Worm (Caenorhabditis elegans) whole organism, L4 larva: Measurements from ENCODE around the gene F32E10.9.

Experiments
- D1046.2 ChIP-seq: fragments of 200-800 bp; sonication (Bioruptor generic); IDR thresholded peaks from 2 replicates; pipeline ENCODE4 v1.3.6; 2022; ENCODE audit warnings: missing genetic modification characterization, missing compliant biosample characterization
- F37D6.2 ChIP-seq: sonication (generic microtip); optimal IDR thresholded peaks from 2 replicates; lab custom pipeline; 2016; ENCODE audit warnings: mild to moderate bottlenecking, missing genetic modification characterization, missing compliant biosample characterization
- R02D3.7 ChIP-seq: fragments of 150-350 bp; sonication (generic microtip); optimal IDR thresholded peaks from 3 replicates; lab custom pipeline; 2014; ENCODE audit warnings: missing biosample characterization, missing genetic modification characterization
- T26A8.4 ChIP-seq: fragments of 200-800 bp; sonication (Bioruptor generic); IDR thresholded peaks from 2 replicates; pipeline ENCODE4 v1.3.6; 2022; ENCODE audit warnings: missing genetic modification characterization, missing compliant biosample characterization
- Y105C5A.15 ChIP-seq: fragments of 200-800 bp; sonication (Bioruptor generic); IDR thresholded peaks from 2 replicates; pipeline ENCODE4 v1.3.6; 2022; ENCODE audit warnings: missing genetic modification characterization, missing compliant biosample characterization
- Y5F2A.4 ChIP-seq: fragments of 200-800 bp; sonication (Bioruptor generic); optimal IDR thresholded peaks from 2 replicates; lab custom pipeline; 2018; ENCODE audit warnings: mild to moderate bottlenecking, missing genetic modification characterization, missing compliant biosample characterization
- ZK337.2 ChIP-seq: fragments of 200-800 bp; sonication (Bioruptor generic); IDR thresholded peaks from 2 replicates; pipeline ENCODE4 v1.3.6; 2022; ENCODE audit warnings: missing genetic modification reagents, missing genetic modification characterization, missing compliant biosample characterization
- aha-1 ChIP-seq: fragments of 150-350 bp; peaks from one replicate; lab custom pipeline; 2014; ENCODE audit warnings: missing biosample characterization, missing genetic modification characterization
- aly-2 ChIP-seq: sonication (generic microtip); optimal IDR thresholded peaks from 2 replicates; lab custom pipeline; 2018; ENCODE audit warnings: missing biosample characterization, missing genetic modification characterization
- attf-4 ChIP-seq: sonication (generic microtip); optimal IDR thresholded peaks from 3 replicates; lab custom pipeline; 2017; ENCODE audit warnings: missing biosample characterization, missing genetic modification characterization
- ceh-28 ChIP-seq: fragments of 150-350 bp; optimal IDR thresholded peaks from 2 replicates; lab custom pipeline; 2014; ENCODE audit warnings: missing biosample characterization, missing genetic modification reagents, missing genetic modification characterization
- ceh-82 ChIP-seq: sonication (generic microtip); optimal IDR thresholded peaks from 2 replicates; lab custom pipeline; 2017; ENCODE audit warnings: missing biosample characterization, missing genetic modification characterization
- ctbp-1 ChIP-seq: fragments of 200-800 bp; sonication (Bioruptor generic); IDR thresholded peaks from 2 replicates; pipeline ENCODE4 v1.3.6; 2022; ENCODE audit warnings: missing genetic modification reagents, missing genetic modification characterization, missing compliant biosample characterization
- daf-12 ChIP-seq: fragments of 150-350 bp; optimal IDR thresholded peaks from 2 replicates; lab custom pipeline; 2014; ENCODE audit warnings: missing biosample characterization, missing genetic modification reagents, missing genetic modification characterization
- dpl-1 ChIP-seq: fragments of 150-350 bp; optimal IDR thresholded peaks from 2 replicates; lab custom pipeline; 2014; ENCODE audit warnings: missing biosample characterization, missing genetic modification reagents, missing genetic modification characterization
- duxl-1 ChIP-seq: sonication (generic microtip); optimal IDR thresholded peaks from 2 replicates; lab custom pipeline; 2016; ENCODE audit warnings: mild to moderate bottlenecking, missing genetic modification characterization, moderate library complexity, missing compliant biosample characterization; ENCODE audit not compliant: poor library complexity
- fkh-10 ChIP-seq: fragments of 150-350 bp; optimal IDR thresholded peaks from 2 replicates; lab custom pipeline; 2014; ENCODE audit warnings: missing biosample characterization, missing genetic modification reagents, missing genetic modification characterization
- fos-1 ChIP-seq: fragments of 150-350 bp; optimal IDR thresholded peaks from 2 replicates; lab custom pipeline; 2014; ENCODE audit warnings: missing biosample characterization, missing genetic modification characterization
- hlh-30 ChIP-seq: sonication (generic microtip); optimal IDR thresholded peaks from 2 replicates; lab custom pipeline; 2017; ENCODE audit warnings: antibody characterized with exemption, mild to moderate bottlenecking, missing genetic modification characterization, missing compliant biosample characterization; ENCODE audit not compliant: insufficient read depth
- lin-1 ChIP-seq: fragments of 200-800 bp; sonication (Bioruptor generic); IDR thresholded peaks from 2 replicates; pipeline ENCODE4 v1.3.6; 2022; ENCODE audit warnings: missing genetic modification reagents, missing genetic modification characterization, missing compliant biosample characterization
- lin-13 ChIP-seq: fragments of 150-350 bp; optimal IDR thresholded peaks from 2 replicates; lab custom pipeline; 2014; ENCODE audit warnings: missing biosample characterization, missing genetic modification reagents, missing genetic modification characterization
- lin-15B ChIP-seq: fragments of 150-350 bp; sonication (generic microtip); optimal IDR thresholded peaks from 3 replicates; lab custom pipeline; 2014; ENCODE audit warnings: missing biosample characterization, missing genetic modification characterization
- lin-38 ChIP-seq: fragments of 200-800 bp; sonication (Bioruptor generic); IDR thresholded peaks from 2 replicates; pipeline ENCODE4 v1.3.6; 2022; ENCODE audit warnings: missing genetic modification reagents, missing genetic modification characterization, missing compliant biosample characterization
- lir-3 ChIP-seq: sonication (generic microtip); optimal IDR thresholded peaks from 2 replicates; lab custom pipeline; 2016; ENCODE audit warnings: mild to moderate bottlenecking, missing genetic modification characterization, missing compliant biosample characterization
- lsy-2 ChIP-seq, 2 experiments: fragments of 150-350 bp in 1 of 2; sonication (generic microtip) in 1 of 2; optimal IDR thresholded peaks; 2 replicates each; lab custom pipeline; 2014 to 2017; ENCODE audit warnings: missing biosample characterization in 2 of 2, missing genetic modification characterization in 2 of 2
- madf-5 ChIP-seq, 2 experiments: fragments of 200-800 bp; sonication (Bioruptor generic); IDR thresholded peaks; 2 replicates each; pipeline ENCODE4 v1.3.6; 2022; ENCODE audit warnings: missing compliant biosample characterization in 2 of 2, missing genetic modification characterization in 2 of 2
- mdl-1 ChIP-seq, 2 experiments: fragments of 150-350 bp in 1 of 2; sonication (generic microtip) in 1 of 2; optimal IDR thresholded peaks; 2 replicates each; lab custom pipeline; 2014 to 2017; ENCODE audit warnings: missing biosample characterization in 2 of 2, missing genetic modification characterization in 2 of 2
- mep-1 ChIP-seq: fragments of 150-350 bp; sonication (generic microtip); optimal IDR thresholded peaks from 3 replicates; lab custom pipeline; 2014; ENCODE audit warnings: missing biosample characterization, missing genetic modification characterization
- mes-2 ChIP-seq: sonication (generic microtip); optimal IDR thresholded peaks from 2 replicates; lab custom pipeline; 2016; ENCODE audit warnings: missing genotype, mild to moderate bottlenecking, missing genetic modification characterization, missing compliant biosample characterization; ENCODE audit not compliant: poor library complexity, severe bottlenecking
- mxl-3 ChIP-seq: fragments of 200-800 bp; sonication (Bioruptor generic); optimal IDR thresholded peaks from 2 replicates; lab custom pipeline; 2018; ENCODE audit warnings: mild to moderate bottlenecking, missing genetic modification characterization, missing compliant biosample characterization
- nhr-10 ChIP-seq: fragments of 150-350 bp; optimal IDR thresholded peaks from 2 replicates; lab custom pipeline; 2014; ENCODE audit warnings: missing biosample characterization, missing genetic modification characterization
- nhr-102 ChIP-seq: sonication (generic microtip); optimal IDR thresholded peaks from 2 replicates; lab custom pipeline; 2016; ENCODE audit warnings: mild to moderate bottlenecking, missing genetic modification characterization, moderate library complexity, missing compliant biosample characterization
- nhr-11 ChIP-seq: fragments of 150-350 bp; optimal IDR thresholded peaks from 2 replicates; lab custom pipeline; 2014; ENCODE audit warnings: missing biosample characterization, missing genetic modification characterization
- nhr-237 ChIP-seq: sonication (generic microtip); optimal IDR thresholded peaks from 2 replicates; lab custom pipeline; 2017; ENCODE audit warnings: missing biosample characterization, missing genetic modification characterization
- nhr-25 ChIP-seq: sonication (generic microtip); optimal IDR thresholded peaks from 2 replicates; lab custom pipeline; 2017; ENCODE audit warnings: missing genetic modification characterization, mild to moderate bottlenecking, missing compliant biosample characterization, antibody characterized with exemption, moderate library complexity, borderline replicate concordance; ENCODE audit not compliant: insufficient read depth
- nhr-42 ChIP-seq: fragments of 200-800 bp; sonication (Bioruptor generic); IDR thresholded peaks from 2 replicates; pipeline ENCODE4 v1.3.6; 2022; ENCODE audit warnings: missing genetic modification characterization, missing compliant biosample characterization
- nhr-6 ChIP-seq: fragments of 150-350 bp; optimal IDR thresholded peaks from 2 replicates; lab custom pipeline; 2014; ENCODE audit warnings: missing biosample characterization, missing genetic modification characterization
- nhr-76 ChIP-seq: fragments of 150-350 bp; optimal IDR thresholded peaks from 2 replicates; lab custom pipeline; 2014; ENCODE audit warnings: missing biosample characterization, missing genetic modification characterization
- php-3 ChIP-seq: fragments of 200-800 bp; sonication (Bioruptor generic); IDR thresholded peaks from 2 replicates; pipeline ENCODE4 v1.3.6; 2022; ENCODE audit warnings: missing genetic modification reagents, missing genetic modification characterization, missing compliant biosample characterization
- pqm-1 ChIP-seq: sonication (generic microtip); optimal IDR thresholded peaks from 2 replicates; lab custom pipeline; 2017; ENCODE audit warnings: missing biosample characterization, missing genetic modification characterization
- saeg-2 ChIP-seq: fragments of 200-800 bp; sonication (Bioruptor generic); IDR thresholded peaks from 2 replicates; pipeline ENCODE4 v1.3.6; 2022; ENCODE audit warnings: missing genetic modification reagents, missing genetic modification characterization, missing compliant biosample characterization
- sdz-12 ChIP-seq: fragments of 200-800 bp; sonication (Bioruptor generic); optimal IDR thresholded peaks from 2 replicates; lab custom pipeline; 2018; ENCODE audit warnings: mild to moderate bottlenecking, missing genetic modification characterization, missing compliant biosample characterization
- snpc-1.2 ChIP-seq: fragments of 200-800 bp; sonication (Bioruptor generic); IDR thresholded peaks from 2 replicates; pipeline ENCODE4 v1.3.6; 2022; ENCODE audit warnings: missing genetic modification reagents, missing genetic modification characterization, missing compliant biosample characterization
- snpc-4 ChIP-seq: fragments of 150-350 bp; optimal IDR thresholded peaks from 2 replicates; lab custom pipeline; 2014; ENCODE audit warnings: missing biosample characterization, missing genetic modification characterization
- spr-1 ChIP-seq: sonication (generic microtip); optimal IDR thresholded peaks from 2 replicates; lab custom pipeline; 2016; ENCODE audit warnings: mild to moderate bottlenecking, missing genetic modification characterization, missing compliant biosample characterization
- spr-3 ChIP-seq: fragments of 200-800 bp; sonication (Bioruptor generic); optimal IDR thresholded peaks from 2 replicates; lab custom pipeline; 2018; ENCODE audit warnings: mild to moderate bottlenecking, missing genetic modification characterization, missing compliant biosample characterization
- unc-39 ChIP-seq: sonication (generic microtip); optimal IDR thresholded peaks from 2 replicates; lab custom pipeline; 2017; ENCODE audit warnings: missing biosample characterization, missing genetic modification characterization
- unc-62 ChIP-seq, 3 experiments: fragments of 150-350 bp in 1 of 3; sonication (generic microtip); optimal IDR thresholded peaks in 2 of 3; peaks in 1 of 3; 1 replicate in 1 of 3; 2 replicates in 2 of 3; lab custom pipeline; 2014 to 2017; ENCODE audit warnings: missing biosample characterization in 3 of 3, missing genetic modification characterization in 3 of 3, missing genetic modification reagents in 3 of 3, missing genotype in 1 of 3
- vab-7 ChIP-seq: fragments of 200-800 bp; sonication (Bioruptor generic); IDR thresholded peaks from 2 replicates; pipeline ENCODE4 v1.3.6; 2022; ENCODE audit warnings: missing genetic modification reagents, missing genetic modification characterization, missing compliant biosample characterization
- zag-1 ChIP-seq: fragments of 150-350 bp; optimal IDR thresholded peaks from 2 replicates; lab custom pipeline; 2014; ENCODE audit warnings: missing biosample characterization, missing genetic modification characterization
- zfp-2 ChIP-seq: sonication (generic microtip); optimal IDR thresholded peaks from 2 replicates; lab custom pipeline; 2016; ENCODE audit warnings: mild to moderate bottlenecking, missing genetic modification characterization, missing compliant biosample characterization
- ztf-7 ChIP-seq: fragments of 150-350 bp; optimal IDR thresholded peaks from 2 replicates; lab custom pipeline; 2014; ENCODE audit warnings: missing biosample characterization, missing genetic modification characterization

The F32E10.9 gene

DNA sequence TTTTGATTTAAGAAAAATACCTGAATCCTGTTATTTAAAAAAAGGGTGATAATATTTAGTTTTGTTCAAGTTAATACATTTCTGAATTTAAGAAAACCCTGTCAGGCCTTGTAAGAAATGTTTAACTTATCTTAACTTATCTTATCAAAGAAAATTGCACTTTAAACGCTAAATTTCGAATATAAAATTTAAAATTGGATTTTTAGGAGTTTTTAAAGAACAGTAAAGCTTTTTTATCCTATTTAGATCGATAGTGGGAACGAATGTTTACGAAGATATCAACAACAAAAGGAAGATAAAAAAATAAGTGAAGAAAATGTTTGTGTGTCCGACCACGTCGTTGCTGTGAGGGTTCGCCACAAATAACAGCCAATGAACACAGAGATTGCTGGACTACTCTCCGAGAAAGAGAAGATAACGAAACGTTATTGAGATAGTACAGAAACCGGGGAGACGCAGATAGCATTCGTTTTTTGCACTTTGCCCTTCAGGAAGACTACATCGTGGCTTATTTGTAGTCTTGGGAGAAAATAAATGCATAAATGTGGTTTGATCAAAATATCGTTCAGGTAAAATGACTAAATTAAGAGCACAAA, 10.7 kb downstream of the F32E10.9 start, which contains the start of gene dif-1:
Gene dif-1, minus strand, starts transcription at position 51 of the 596 bp plus-strand sequence.
- TF ChIP-seq php-3 (GFP tag; lab: Robert Waterston, UW) (0 out of 2 replicates have a peak, but pooled peaks have one; percentile 9), R02D3.7 (no peak), nhr-25 (tag; lab: Kevin White, UChicago) (no peak), ceh-82 (no peak), aly-2 (no peak), ztf-7 (tag; lab: Kevin White, UChicago) (no peak), lin-15B (tag; lab: Kevin White, UChicago) (no peak), snpc-1.2 (GFP tag; lab: Robert Waterston, UW) (no peak), ctbp-1 (GFP tag; lab: Robert Waterston, UW) (no peak), lin-38 (GFP tag; lab: Robert Waterston, UW) (peak; percentile 48), nhr-76 (tag; lab: Kevin White, UChicago) (no peak), ceh-28 (tag; lab: Kevin White, UChicago) (no peak), saeg-2 (GFP tag; lab: Robert Waterston, UW) (no peak), sdz-12 (GFP tag; lab: Kevin White, UChicago) (no peak), snpc-4 (tag; lab: Kevin White, UChicago) (no peak), ZK337.2 (GFP tag; lab: Robert Waterston, UW) (no peak), vab-7 (GFP tag; lab: Robert Waterston, UW) (no peak), mxl-3 (GFP tag; lab: Kevin White, UChicago) (peak; percentile 44), lin-1 (GFP tag; lab: Robert Waterston, UW) (no peak), hlh-30 (peak; percentile 27), duxl-1 (tag; lab: Kevin White, UChicago) (no peak), Y5F2A.4 (no peak), zag-1 (tag; lab: Kevin White, UChicago) (no peak), Y105C5A.15 (GFP tag; lab: Robert Waterston, UW) (no peak), pqm-1 (tag; lab: Kevin White, UChicago) (peak; percentile 58), zfp-2 (tag; lab: Kevin White, UChicago) (no peak), mes-2 (tag; lab: Kevin White, UChicago) (peak; percentile 52), daf-12 (tag; lab: Kevin White, UChicago) (no peak), nhr-11 (peak; percentile 67), spr-1 (no peak), nhr-6 (no peak), D1046.2 (GFP tag; lab: Robert Waterston, UW) (no peak), mep-1 (tag; lab: Kevin White, UChicago) (peak; percentile 66), spr-3 (GFP tag; lab: Kevin White, UChicago) (no peak), aha-1 (tag; lab: Kevin White, UChicago) (no peak), unc-62 (GFP tag; optimal IDR thresholded peaks at IDR 0.05 in 1 of 2; lab: Kevin White, UChicago) (peak in 1 of 2 experiments; percentile 89), unc-62 (tag; optimal IDR thresholded peaks at IDR 0.05; lab: Kevin White, UChicago) (no peak), F37D6.2 (tag; lab: Kevin White, UChicago) (no peak), unc-39 (tag; lab: Kevin White, UChicago) (no peak), madf-5 (GFP tag; IDR thresholded peaks at IDR 0.05; lab: Robert Waterston, UW) (no peak), nhr-10 (tag; lab: Kevin White, UChicago) (peak; percentile 2), lin-13 (GFP tag; lab: Kevin White, UChicago) (peak; percentile 31), fkh-10 (GFP tag; lab: Kevin White, UChicago) (no peak), attf-4 (tag; lab: Kevin White, UChicago) (no peak), nhr-102 (tag; lab: Kevin White, UChicago) (no peak), nhr-237 (no peak), mdl-1 (tag; optimal IDR thresholded peaks at IDR 0.05; lab: Kevin White, UChicago) (peak in 1 of 2 experiments; percentile 33), nhr-42 (no peak), T26A8.4 (GFP tag; lab: Robert Waterston, UW) (no peak), dpl-1 (GFP tag; lab: Kevin White, UChicago) (no peak), lir-3 (tag; lab: Kevin White, UChicago) (no peak), lsy-2 (tag; optimal IDR thresholded peaks at IDR 0.05; lab: Kevin White, UChicago) (peak in 1 of 2 experiments; percentile 40), fos-1 (tag; lab: Kevin White, UChicago) (no peak)
